Worm (Caenorhabditis elegans) whole organism, early embryonic: Measurements from ENCODE around the gene str-160.

Experiments
- ama-1 ChIP-seq: fragments of 150-350 bp; optimal IDR thresholded peaks from 2 replicates; lab custom pipeline; 2014
- ets-7 ChIP-seq: sonication (generic microtip); optimal IDR thresholded peaks from 2 replicates; lab custom pipeline; 2016; ENCODE audit warnings: missing genotype, missing genetic modification characterization, missing compliant biosample characterization
- scrt-1 ChIP-seq: fragments of 200-800 bp; sonication (Bioruptor generic); IDR thresholded peaks from 2 replicates; pipeline ENCODE4 v1.3.6; 2022; ENCODE audit warnings: missing genetic modification characterization, missing compliant biosample characterization

ce11 chrV:1718232-1718631, 16.4 kb upstream of the str-160 start:
- TF ChIP-seq ets-7 (tag; lab: Kevin White, UChicago) (no peak), ama-1 (lab: Kevin White, UChicago) (no peak), scrt-1 (GFP tag; lab: Robert Waterston, UW) (no peak)
